Worm (Caenorhabditis elegans) whole organism, young adult: ENCODE measurements around the gene vha-3.

Experiments used
- F23B12.7 ChIP-seq: sonication (generic microtip); optimal IDR thresholded peaks from 2 replicates; lab custom pipeline; 2017; ENCODE audit warnings: missing genetic modification characterization, mild to moderate bottlenecking, missing compliant biosample characterization, antibody characterized with exemption, moderate library complexity; ENCODE audit not compliant: insufficient read depth
- K11D2.4 ChIP-seq: fragments of 200-800 bp; sonication (Bioruptor generic); IDR thresholded peaks from 2 replicates; pipeline ENCODE4 v1.3.6; 2022; ENCODE audit warnings: missing genetic modification reagents, missing genetic modification characterization, missing compliant biosample characterization
- Y56A3A.18 ChIP-seq: fragments of 200-800 bp; sonication (Bioruptor generic); IDR thresholded peaks from 2 replicates; pipeline ENCODE4 v1.3.6; 2022; ENCODE audit warnings: missing genetic modification reagents, missing genetic modification characterization, missing compliant biosample characterization
- atf-7 ChIP-seq: sonication (generic microtip); optimal IDR thresholded peaks from 2 replicates; lab custom pipeline; 2017; ENCODE audit warnings: mild to moderate bottlenecking, missing genetic modification characterization, missing compliant biosample characterization
- mxl-1 ChIP-seq: sonication (generic microtip); optimal IDR thresholded peaks from 2 replicates; lab custom pipeline; 2016; ENCODE audit warnings: missing genetic modification characterization, missing compliant biosample characterization
- snpc-1.1 ChIP-seq: sonication (generic microtip); optimal IDR thresholded peaks from 2 replicates; lab custom pipeline; 2017; ENCODE audit warnings: missing genetic modification characterization, mild to moderate bottlenecking, missing compliant biosample characterization, antibody characterized with exemption, moderate library complexity, missing genotype, missing genetic modification reagents; ENCODE audit not compliant: insufficient read depth
- snpc-4 ChIP-seq, 5 experiments: fragments of 150-350 bp in 1 of 5; sonication (generic microtip) in 4 of 5; optimal IDR thresholded peaks; 2 replicates each; lab custom pipeline; 2014 to 2018; ENCODE audit warnings: missing genetic modification characterization in 5 of 5, missing biosample characterization in 3 of 5, antibody characterized with exemption in 2 of 5, mild to moderate bottlenecking in 2 of 5, missing compliant biosample characterization in 2 of 5, missing genotype in 2 of 5, moderate library complexity in 2 of 5, missing genetic modification reagents in 1 of 5
- unc-62 ChIP-seq: fragments of 150-350 bp; optimal IDR thresholded peaks from 2 replicates; lab custom pipeline; 2014; ENCODE audit warnings: missing biosample characterization, missing genetic modification reagents, missing genetic modification characterization
- ztf-26 ChIP-seq: sonication (generic microtip); optimal IDR thresholded peaks from 2 replicates; lab custom pipeline; 2017; ENCODE audit warnings: missing genetic modification characterization, missing compliant biosample characterization

- TF ChIP-seq mxl-1 (tag; lab: Kevin White, UChicago) (no peak), unc-62 (GFP tag; lab: Kevin White, UChicago) (no peak), snpc-4 (GFP tag; optimal IDR thresholded peaks at IDR 0.05; lab: Kevin White, UChicago) (no peak), snpc-4 (tag; optimal IDR thresholded peaks at IDR 0.05; lab: Kevin White, UChicago) (no peak), atf-7 (tag; lab: Kevin White, UChicago) (no peak), Y56A3A.18 (GFP tag; lab: Robert Waterston, UW) (no peak), ztf-26 (no peak), F23B12.7 (no peak), K11D2.4 (GFP tag; lab: Robert Waterston, UW) (no peak), snpc-1.1 (tag; lab: Kevin White, UChicago) (no peak)
Observed at ce11 chrIV:2292119-2292518, 23.6 kb downstream of the vha-3 start.
